Worm (Caenorhabditis elegans): ENCODE measurements around the gene nape-2.

Gene nape-2

ce11 chrIV:3752276-3752675, 13.6 kb upstream of the nape-2 start (continued):
- TF ChIP-seq grh-1 (GFP tag; IDR thresholded peaks at IDR 0.05) (no peak), zag-1 (tag; optimal IDR thresholded peaks at IDR 0.05) (no peak), nhr-71 (tag; optimal IDR thresholded peaks at IDR 0.05) (no peak), nhr-47 (tag; optimal IDR thresholded peaks at IDR 0.05) (no peak), nhr-237 (tag; optimal IDR thresholded peaks at IDR 0.05) (no peak), tlp-1 (tag; optimal IDR thresholded peaks at IDR 0.05) (no peak), dsc-1 (tag; optimal IDR thresholded peaks at IDR 0.05) (no peak), nhr-20 (tag; optimal IDR thresholded peaks at IDR 0.05) (no peak), elt-3 (tag; optimal IDR thresholded peaks at IDR 0.05) (no peak), irx-1 (tag; optimal IDR thresholded peaks at IDR 0.05) (no peak), fkh-8 (tag; optimal IDR thresholded peaks at IDR 0.05) (no peak), dpl-1 (GFP tag; optimal IDR thresholded peaks at IDR 0.05) (peak in 1 of 3 experiments; percentile 13), egl-13 (tag; optimal IDR thresholded peaks at IDR 0.05) (no peak), sox-4 (tag; optimal IDR thresholded peaks at IDR 0.05) (no peak), ceh-8 (GFP tag; optimal IDR thresholded peaks at IDR 0.05) (no peak), fos-1 (tag; optimal IDR thresholded peaks at IDR 0.05) (no peak), skn-1 (tag; optimal IDR thresholded peaks at IDR 0.05) (no peak), nhr-85 (tag) (peak; percentile 39)

ce11 chrIV:3751001-3751400, 12.3 kb upstream of the nape-2 start, which contains the start of gene ugt-45:
Gene ugt-45, minus strand, starts transcription at chrIV:3751101.
- no peak for TF ChIP-seq nhr-71 (tag; optimal IDR thresholded peaks at IDR 0.05)
- TF ChIP-seq nhr-12 (tag; optimal IDR thresholded peaks at IDR 0.05), result no peak
- no peak for TF ChIP-seq ets-5 (GFP tag; IDR thresholded peaks at IDR 0.05)
- TF ChIP-seq pqm-1 (tag; optimal IDR thresholded peaks at IDR 0.05), result no peak
- no peak for TF ChIP-seq nhr-237 (tag; optimal IDR thresholded peaks at IDR 0.05)
- TF ChIP-seq jun-1 (tag; optimal IDR thresholded peaks at IDR 0.05), result no peak
- no peak for TF ChIP-seq nhr-20 (tag; optimal IDR thresholded peaks at IDR 0.05)
- TF ChIP-seq nhr-84 (tag; optimal IDR thresholded peaks at IDR 0.05), result no peak
- no peak for TF ChIP-seq lin-39 (tag; optimal IDR thresholded peaks at IDR 0.05)
- TF ChIP-seq pax-3 (tag; optimal IDR thresholded peaks at IDR 0.05), result no peak
- no peak for TF ChIP-seq hlh-4 (tag; optimal IDR thresholded peaks at IDR 0.05)
- no peak for TF ChIP-seq mef-2 (tag; optimal IDR thresholded peaks at IDR 0.05)
- TF ChIP-seq fos-1 (tag; optimal IDR thresholded peaks at IDR 0.05), result no peak
- no peak for TF ChIP-seq ceh-63 (GFP tag; optimal IDR thresholded peaks at IDR 0.05)
- no peak for TF ChIP-seq skn-1 (tag; optimal IDR thresholded peaks at IDR 0.05)

- TF ChIP-seq nhr-71 (tag; optimal IDR thresholded peaks at IDR 0.05) (no peak), ets-5 (GFP tag; IDR thresholded peaks at IDR 0.05) (peak; percentile 86; the same call in 1 of the 2 replicates), mab-9 (GFP tag; IDR thresholded peaks at IDR 0.05) (no peak), xbp-1 (tag; optimal IDR thresholded peaks at IDR 0.05) (no peak), swsn-7 (tag; optimal IDR thresholded peaks at IDR 0.05) (no peak), ceh-90 (tag; optimal IDR thresholded peaks at IDR 0.05) (no peak), alr-1 (tag; optimal IDR thresholded peaks at IDR 0.05; ENCODE audit: borderline replicate concordance) (no peak), ama-1 (optimal IDR thresholded peaks at IDR 0.05) (no peak), ces-1 (GFP tag; optimal IDR thresholded peaks at IDR 0.05) (no peak), F16B12.6 (tag; optimal IDR thresholded peaks at IDR 0.05) (no peak), lin-14 (GFP tag; optimal IDR thresholded peaks at IDR 0.05) (no peak), lin-35 (GFP tag; optimal IDR thresholded peaks at IDR 0.05) (no peak), irx-1 (tag; optimal IDR thresholded peaks at IDR 0.05) (no peak), vab-15 (tag; optimal IDR thresholded peaks at IDR 0.05) (no peak), elt-3 (tag; optimal IDR thresholded peaks at IDR 0.05) (no peak), hlh-4 (tag; optimal IDR thresholded peaks at IDR 0.05) (no peak), efl-1 (optimal IDR thresholded peaks at IDR 0.05) (no peak), efl-1 (GFP tag; optimal IDR thresholded peaks at IDR 0.05 in 1 of 2) (peak in 1 of 2 experiments; percentile 72)
These were observed 7.1 kb upstream of the nape-2 start for ce11 chrIV:3745806-3746205.

All from whole organism, L1 larva.